Worm (Caenorhabditis elegans) whole organism, midembryonic: ENCODE results near the gene tbc-20.

Experiments used
- T22C8.4 ChIP-seq: fragments of 200-800 bp; sonication (Bioruptor generic); IDR thresholded peaks from 2 replicates; pipeline ENCODE4 v1.3.6; 2022; ENCODE audit warnings: missing genetic modification characterization, missing compliant biosample characterization
- cog-1 ChIP-seq: sonication (generic microtip); optimal IDR thresholded peaks from 2 replicates; lab custom pipeline; 2016; ENCODE audit warnings: missing genetic modification characterization, missing compliant biosample characterization
- flt-1 ChIP-seq: fragments of 200-800 bp; sonication (Bioruptor generic); IDR thresholded peaks from 2 replicates; pipeline ENCODE4 v1.3.6; 2022; ENCODE audit warnings: missing genetic modification characterization, missing compliant biosample characterization
- klf-2 ChIP-seq: fragments of 200-800 bp; sonication (Bioruptor generic); conservative IDR thresholded peaks from 2 replicates; pipeline ENCODE4 v1.3.6; 2022; ENCODE audit warnings: missing genetic modification reagents, missing genetic modification characterization, missing compliant biosample characterization
- med-1 ChIP-seq: sonication (generic microtip); optimal IDR thresholded peaks from 2 replicates; lab custom pipeline; 2017; ENCODE audit warnings: missing genetic modification characterization, mild to moderate bottlenecking, missing compliant biosample characterization, antibody characterized with exemption, missing genetic modification reagents; ENCODE audit not compliant: insufficient read depth
- ref-1 ChIP-seq: fragments of 200-800 bp; sonication (Bioruptor generic); conservative IDR thresholded peaks from 2 replicates; pipeline ENCODE4 v1.3.6; 2022; ENCODE audit warnings: missing genetic modification reagents, missing genetic modification characterization, missing compliant biosample characterization
- ztf-23 ChIP-seq: fragments of 200-800 bp; sonication (Bioruptor generic); IDR thresholded peaks from 2 replicates; pipeline ENCODE4 v1.3.6; 2022; ENCODE audit warnings: missing genetic modification reagents, missing genetic modification characterization, missing compliant biosample characterization
- ztf-29 ChIP-seq: fragments of 200-800 bp; sonication (Bioruptor generic); IDR thresholded peaks from 2 replicates; pipeline ENCODE4 v1.3.6; 2022; ENCODE audit warnings: missing genetic modification reagents, missing genetic modification characterization, missing compliant biosample characterization

ce11 chrII:14772113-14772512 is 26.2 kb upstream of the tbc-20 start:
- no peak for TF ChIP-seq cog-1
- TF ChIP-seq flt-1 (GFP tag; lab: Robert Waterston, UW): no peak
- no peak for TF ChIP-seq ref-1 (GFP tag; lab: Robert Waterston, UW)
- no peak for TF ChIP-seq med-1 (GFP tag; lab: Kevin White, UChicago)
- no peak for TF ChIP-seq T22C8.4
- TF ChIP-seq ztf-29 (GFP tag; lab: Robert Waterston, UW): no peak
- no peak for TF ChIP-seq ztf-23 (GFP tag; lab: Robert Waterston, UW)
- no peak for TF ChIP-seq klf-2 (GFP tag; lab: Robert Waterston, UW)
